Worm (Caenorhabditis elegans) whole organism, mixed stage, embryonic: ENCODE measurements around the gene Y116F11B.17.

Experiments used
- M03D4.4 ChIP-seq: sonication (generic microtip); optimal IDR thresholded peaks from 2 replicates; lab custom pipeline; 2017; ENCODE audit warnings: mild to moderate bottlenecking, missing genetic modification characterization, missing compliant biosample characterization
- blmp-1 ChIP-seq: fragments of 150-350 bp; optimal IDR thresholded peaks from 2 replicates; lab custom pipeline; 2014; ENCODE audit warnings: missing biosample characterization, missing genetic modification characterization
- ceh-39 ChIP-seq: fragments of 150-350 bp; optimal IDR thresholded peaks from 2 replicates; lab custom pipeline; 2014; ENCODE audit warnings: missing biosample characterization, missing genetic modification characterization
- ceh-43 ChIP-seq: fragments of 200-800 bp; sonication (Bioruptor generic); optimal IDR thresholded peaks from 2 replicates; lab custom pipeline; 2018; ENCODE audit warnings: mild to moderate bottlenecking, missing genetic modification characterization, moderate library complexity, missing compliant biosample characterization
- ceh-83 ChIP-seq: fragments of 200-800 bp; sonication (Bioruptor generic); optimal IDR thresholded peaks from 2 replicates; lab custom pipeline; 2018; ENCODE audit warnings: mild to moderate bottlenecking, missing genetic modification characterization, missing compliant biosample characterization
- ces-1 ChIP-seq: fragments of 150-350 bp; optimal IDR thresholded peaks from 2 replicates; lab custom pipeline; 2014; ENCODE audit warnings: missing biosample characterization, missing genetic modification reagents, missing genetic modification characterization
- cnd-1 ChIP-seq: fragments of 200-800 bp; sonication (Bioruptor generic); optimal IDR thresholded peaks from 2 replicates; lab custom pipeline; 2018; ENCODE audit warnings: mild to moderate bottlenecking, missing genetic modification characterization, missing compliant biosample characterization
- elt-1 ChIP-seq: sonication (generic microtip); optimal IDR thresholded peaks from 2 replicates; lab custom pipeline; 2017; ENCODE audit warnings: missing genetic modification characterization, mild to moderate bottlenecking, missing compliant biosample characterization, antibody characterized with exemption, moderate library complexity, borderline replicate concordance; ENCODE audit not compliant: insufficient read depth
- elt-3 ChIP-seq: fragments of 150-350 bp; optimal IDR thresholded peaks from 2 replicates; lab custom pipeline; 2014; ENCODE audit warnings: missing biosample characterization, missing genetic modification characterization
- ham-2 ChIP-seq: fragments of 200-800 bp; sonication (Bioruptor generic); optimal IDR thresholded peaks from 2 replicates; lab custom pipeline; 2018; ENCODE audit warnings: mild to moderate bottlenecking, missing genetic modification characterization, missing compliant biosample characterization
- lin-13 ChIP-seq: fragments of 150-350 bp; optimal IDR thresholded peaks from 2 replicates; lab custom pipeline; 2014; ENCODE audit warnings: missing biosample characterization, missing genetic modification characterization
- lin-32 ChIP-seq: fragments of 200-800 bp; sonication (Bioruptor generic); optimal IDR thresholded peaks from 2 replicates; lab custom pipeline; 2018; ENCODE audit warnings: mild to moderate bottlenecking, missing genetic modification characterization, missing compliant biosample characterization
- lsy-2 ChIP-seq: fragments of 150-350 bp; optimal IDR thresholded peaks from 2 replicates; lab custom pipeline; 2014; ENCODE audit warnings: missing biosample characterization, missing genetic modification characterization
- mab-5 ChIP-seq: fragments of 150-350 bp; optimal IDR thresholded peaks from 2 replicates; lab custom pipeline; 2014; ENCODE audit warnings: missing biosample characterization, missing genetic modification characterization
- mep-1 ChIP-seq: fragments of 150-350 bp; optimal IDR thresholded peaks from 2 replicates; lab custom pipeline; 2017; ENCODE audit warnings: missing biosample characterization, missing genetic modification reagents, missing genetic modification characterization, inconsistent platforms
- mls-2 ChIP-seq: sonication (generic microtip); optimal IDR thresholded peaks from 2 replicates; lab custom pipeline; 2016; ENCODE audit warnings: mild to moderate bottlenecking, missing genetic modification characterization, moderate library complexity, missing compliant biosample characterization
- nhr-12 ChIP-seq: fragments of 150-350 bp; optimal IDR thresholded peaks from 2 replicates; lab custom pipeline; 2014; ENCODE audit warnings: missing biosample characterization, missing genetic modification characterization
- nhr-2 ChIP-seq: fragments of 150-350 bp; optimal IDR thresholded peaks from 2 replicates; lab custom pipeline; 2014; ENCODE audit warnings: missing biosample characterization, missing genetic modification characterization
- nhr-237 ChIP-seq: fragments of 150-350 bp; optimal IDR thresholded peaks from 2 replicates; lab custom pipeline; 2014; ENCODE audit warnings: missing biosample characterization, missing genetic modification characterization
- nhr-28 ChIP-seq: fragments of 150-350 bp; optimal IDR thresholded peaks from 2 replicates; lab custom pipeline; 2014; ENCODE audit warnings: missing biosample characterization, missing genetic modification characterization
- nhr-76 ChIP-seq: sonication (generic microtip); optimal IDR thresholded peaks from 2 replicates; lab custom pipeline; 2017; ENCODE audit warnings: missing biosample characterization, missing genetic modification characterization
- sem-2 ChIP-seq: fragments of 200-800 bp; sonication (Bioruptor generic); optimal IDR thresholded peaks from 2 replicates; lab custom pipeline; 2018; ENCODE audit warnings: mild to moderate bottlenecking, missing genetic modification characterization, missing compliant biosample characterization
- snpc-4 ChIP-seq: fragments of 150-350 bp; optimal IDR thresholded peaks from 2 replicates; lab custom pipeline; 2014; ENCODE audit warnings: missing biosample characterization, missing genetic modification characterization
- sptf-1 ChIP-seq: sonication (generic microtip); optimal IDR thresholded peaks from 2 replicates; lab custom pipeline; 2017; ENCODE audit warnings: mild to moderate bottlenecking, missing genetic modification characterization, moderate library complexity, missing compliant biosample characterization
- tbx-8 ChIP-seq: fragments of 200-800 bp; sonication (Bioruptor generic); optimal IDR thresholded peaks from 2 replicates; lab custom pipeline; 2018; ENCODE audit warnings: mild to moderate bottlenecking, missing genetic modification characterization, moderate library complexity, missing compliant biosample characterization
- unc-120 ChIP-seq: sonication (generic microtip); optimal IDR thresholded peaks from 2 replicates; lab custom pipeline; 2017; ENCODE audit warnings: missing genetic modification characterization, missing compliant biosample characterization; ENCODE audit not compliant: poor library complexity, severe bottlenecking
- unc-39 ChIP-seq: fragments of 150-350 bp; optimal IDR thresholded peaks from 2 replicates; lab custom pipeline; 2014; ENCODE audit warnings: missing biosample characterization, missing genetic modification characterization
- unc-62 ChIP-seq: fragments of 150-350 bp; optimal IDR thresholded peaks from 2 replicates; lab custom pipeline; 2014; ENCODE audit warnings: missing biosample characterization, missing genetic modification reagents, missing genetic modification characterization
- zip-8 ChIP-seq: fragments of 150-350 bp; optimal IDR thresholded peaks from 2 replicates; lab custom pipeline; 2014; ENCODE audit warnings: missing biosample characterization, missing genetic modification characterization
- ztf-11 ChIP-seq: fragments of 150-350 bp; optimal IDR thresholded peaks from 2 replicates; lab custom pipeline; 2014; ENCODE audit warnings: missing biosample characterization, missing genetic modification characterization

Gene Y116F11B.17

DNA sequence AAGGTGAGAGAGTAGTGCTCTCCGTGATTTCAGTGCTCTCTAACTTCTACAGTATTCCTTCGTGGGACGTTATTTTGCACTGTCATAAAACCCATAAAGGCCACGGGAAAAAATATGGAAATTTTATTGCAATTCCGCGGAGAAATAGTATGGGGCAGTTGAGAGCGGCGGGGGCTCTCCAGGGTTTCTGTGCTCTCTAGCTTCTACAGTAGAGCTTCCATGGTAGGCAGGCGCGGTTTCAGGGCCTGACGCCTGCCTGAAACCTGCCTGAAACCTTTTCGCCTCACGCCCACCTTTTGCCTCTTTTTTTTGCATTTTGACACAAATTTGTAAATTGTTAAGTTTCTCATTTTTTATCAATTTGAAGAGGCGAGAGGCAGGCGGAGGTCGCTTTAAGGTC, 34.9 kb upstream of the Y116F11B.17 start:
- TF ChIP-seq lsy-2 (tag; lab: Kevin White, UChicago) (no peak), M03D4.4 (tag; lab: Kevin White, UChicago) (no peak), tbx-8 (GFP tag; lab: Kevin White, UChicago) (no peak), mab-5 (tag; lab: Kevin White, UChicago) (no peak), unc-62 (GFP tag; lab: Kevin White, UChicago) (no peak), elt-3 (tag; lab: Kevin White, UChicago) (no peak), nhr-2 (no peak), sptf-1 (tag; lab: Kevin White, UChicago) (no peak), snpc-4 (tag; lab: Kevin White, UChicago) (no peak), nhr-237 (no peak), ceh-43 (GFP tag; lab: Kevin White, UChicago) (no peak), lin-32 (no peak), unc-39 (no peak), mep-1 (tag; lab: Kevin White, UChicago) (no peak), ceh-83 (GFP tag; lab: Kevin White, UChicago) (no peak), ztf-11 (tag; lab: Kevin White, UChicago) (no peak)

DNA sequence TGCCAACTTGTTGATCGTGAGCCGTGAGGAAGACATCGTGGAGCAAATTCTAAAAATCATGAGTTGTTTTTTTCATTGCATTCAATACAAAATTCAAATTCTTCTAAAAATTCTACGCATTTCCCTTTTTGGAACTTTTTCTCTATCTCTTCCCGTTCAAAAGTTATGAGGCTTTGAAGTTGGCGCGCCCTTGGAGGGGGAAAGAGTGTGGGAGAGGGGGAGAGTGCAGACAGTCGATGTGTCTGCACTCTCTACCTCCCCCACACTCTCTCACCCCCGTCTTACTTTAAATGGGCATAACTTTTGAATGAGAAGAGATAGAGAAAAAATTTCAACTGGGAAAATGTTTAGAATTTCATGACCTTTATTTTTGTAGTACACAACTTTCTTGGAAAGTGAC, 34.3 kb upstream of the Y116F11B.17 start:
- TF ChIP-seq unc-120 (tag; lab: Kevin White, UChicago), result no peak
- no peak for TF ChIP-seq ham-2 (GFP tag; lab: Kevin White, UChicago)
- TF ChIP-seq unc-62 (GFP tag; lab: Kevin White, UChicago), result no peak
- TF ChIP-seq lsy-2 (tag; lab: Kevin White, UChicago), result no peak
- TF ChIP-seq cnd-1, result no peak
- no peak for TF ChIP-seq mls-2 (tag; lab: Kevin White, UChicago)
- no peak for TF ChIP-seq blmp-1 (tag; lab: Kevin White, UChicago)

DNA sequence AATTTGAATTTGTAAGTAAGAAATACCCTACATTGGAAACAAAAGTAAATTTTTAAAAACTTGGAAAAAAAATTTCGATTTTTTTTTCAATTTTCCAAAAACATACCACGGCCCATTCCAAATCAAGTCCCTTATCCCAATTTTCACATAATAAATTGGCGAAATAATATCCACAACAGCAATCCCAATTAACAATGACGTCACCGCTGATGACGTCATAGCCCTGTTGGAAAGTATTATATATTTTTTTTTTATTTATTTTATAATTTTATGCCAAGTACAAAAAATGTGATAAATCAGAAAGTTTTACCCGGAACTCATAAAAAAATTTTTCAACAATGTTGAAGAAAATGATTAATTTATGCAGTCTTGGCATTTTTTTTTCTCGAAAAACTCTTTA, 31.6 kb upstream of the Y116F11B.17 start:
- TF ChIP-seq lsy-2 (tag; lab: Kevin White, UChicago), result no peak
- TF ChIP-seq zip-8, result peak; percentile 95
- TF ChIP-seq lin-32, result no peak
- TF ChIP-seq mls-2 (tag; lab: Kevin White, UChicago), result no peak

- no peak for TF ChIP-seq nhr-12 (tag; lab: Kevin White, UChicago)
- no peak for TF ChIP-seq ztf-11 (tag; lab: Kevin White, UChicago)
- no peak for TF ChIP-seq unc-120 (tag; lab: Kevin White, UChicago)
- TF ChIP-seq elt-3 (tag; lab: Kevin White, UChicago), result no peak
- no peak for TF ChIP-seq cnd-1
- TF ChIP-seq ces-1 (GFP tag; lab: Kevin White, UChicago), result no peak
- no peak for TF ChIP-seq ceh-83 (GFP tag; lab: Kevin White, UChicago)
- no peak for TF ChIP-seq sem-2 (GFP tag; lab: Kevin White, UChicago)
- no peak for TF ChIP-seq nhr-28 (tag; lab: Kevin White, UChicago)
Measured at ce11 chrV:19848014-19848413, 26.0 kb upstream of the Y116F11B.17 start, which contains the start of gene Y116F11B.7. Gene Y116F11B.7, plus strand, starts transcription at chrV:19848314.

DNA sequence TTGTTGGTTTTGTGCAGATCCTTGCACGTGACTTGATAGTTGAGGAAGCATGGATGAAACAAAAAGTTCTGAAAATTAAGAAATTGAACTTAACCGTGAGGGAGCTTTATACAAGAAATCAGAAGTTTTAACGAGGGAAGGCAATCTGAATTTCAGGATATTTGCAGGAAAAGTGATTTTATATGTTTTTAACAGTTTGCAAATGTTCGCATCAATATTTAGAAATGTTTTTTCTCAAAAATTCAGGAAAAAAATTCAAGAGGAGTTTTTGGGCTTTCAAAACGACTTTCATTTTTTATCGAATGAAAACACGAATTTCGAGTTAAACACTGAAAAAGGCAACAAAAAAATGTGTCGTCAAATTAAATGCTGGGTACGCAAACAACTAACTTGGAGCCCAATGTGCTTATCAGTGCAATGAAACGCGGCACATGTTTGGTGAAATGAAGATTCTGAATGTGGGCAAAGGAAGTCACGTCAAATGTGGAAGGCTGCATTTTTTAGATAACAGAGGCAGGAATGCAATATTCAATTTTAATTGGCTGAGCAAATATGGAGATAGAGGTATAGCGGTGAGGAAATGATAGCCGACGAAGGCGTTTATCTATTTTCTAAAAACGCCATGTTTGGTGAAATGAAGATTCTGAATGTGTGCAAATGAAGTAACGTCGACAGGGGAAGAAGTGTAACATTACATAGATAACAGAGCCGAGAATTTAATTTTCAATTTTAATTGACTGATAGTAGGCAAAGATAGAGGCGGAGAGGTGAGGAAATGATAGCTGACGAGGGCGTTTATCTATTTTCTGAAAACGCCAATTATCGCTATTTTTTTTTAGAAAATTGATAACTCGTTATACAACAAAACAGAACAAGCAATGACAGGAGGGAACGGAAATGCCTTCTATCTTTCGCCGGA, 24.2 kb upstream of the Y116F11B.17 start, which contains the start of gene Y116F11B.6:
TSS of gene Y116F11B.6 (minus strand) at position 51 of the 919 bp plus-strand sequence.
- no peak for TF ChIP-seq nhr-76
- TF ChIP-seq nhr-28 (tag; lab: Kevin White, UChicago), result no peak
- no peak for TF ChIP-seq unc-120 (tag; lab: Kevin White, UChicago)
- no peak for TF ChIP-seq ces-1 (GFP tag; lab: Kevin White, UChicago)
- TF ChIP-seq cnd-1, result no peak
- TF ChIP-seq mls-2 (tag; lab: Kevin White, UChicago), result no peak
- no peak for TF ChIP-seq sptf-1 (tag; lab: Kevin White, UChicago)
- TF ChIP-seq M03D4.4 (tag; lab: Kevin White, UChicago), result no peak
- no peak for TF ChIP-seq lin-13 (tag; lab: Kevin White, UChicago)
- TF ChIP-seq zip-8, result no peak
- TF ChIP-seq elt-1, result no peak
- TF ChIP-seq ztf-11 (tag; lab: Kevin White, UChicago), result no peak
- no peak for TF ChIP-seq sem-2 (GFP tag; lab: Kevin White, UChicago)
- TF ChIP-seq ceh-39, result no peak
